Fruit fly (Drosophila melanogaster) whole organism, embryonic: ENCODE results near the gene CG2129.

Experiments used
- Ada2b ChIP-seq: fragments of 200-800 bp; sonication (Bioruptor generic); IDR thresholded peaks from 2 replicates; pipeline ENCODE4 v1.3.6; 2022; ENCODE audit warnings: missing biosample characterization, missing genetic modification characterization
- Atf3 ChIP-seq: fragments of 200-800 bp; sonication (Bioruptor generic); optimal IDR thresholded peaks from 3 replicates; lab custom pipeline; 2016; ENCODE audit warnings: missing biosample characterization, missing genetic modification characterization
- B-H1 ChIP-seq: fragments of 200-800 bp; sonication (Bioruptor generic); IDR thresholded peaks from 3 replicates; pipeline ENCODE4 v1.3.6; 2022; ENCODE audit warnings: missing biosample characterization, missing genetic modification characterization
- CG10209 ChIP-seq: fragments of 200-800 bp; sonication (Bioruptor generic); optimal IDR thresholded peaks from 3 replicates; lab custom pipeline; 2017; ENCODE audit warnings: missing biosample characterization, mild to moderate bottlenecking, missing genetic modification characterization, missing genetic modification reagents
- CG10267 ChIP-seq: fragments of 200-800 bp; sonication (Bioruptor generic); optimal IDR thresholded peaks from 2 replicates; lab custom pipeline; 2018; ENCODE audit warnings: missing biosample characterization, mild to moderate bottlenecking, missing genetic modification characterization, moderate library complexity
- CG10543 ChIP-seq: fragments of 200-800 bp; sonication (Bioruptor generic); optimal IDR thresholded peaks from 3 replicates; lab custom pipeline; 2017; ENCODE audit warnings: missing biosample characterization, mild to moderate bottlenecking, missing genetic modification characterization, moderate library complexity
- CG11247 ChIP-seq: fragments of 200-800 bp; sonication (Bioruptor generic); IDR thresholded peaks from 2 replicates; pipeline ENCODE4 v1.3.6; 2022; ENCODE audit warnings: missing biosample characterization, missing genetic modification characterization
- CG11398 ChIP-seq: fragments of 200-800 bp; sonication (Bioruptor generic); optimal IDR thresholded peaks from 2 replicates; lab custom pipeline; 2016; ENCODE audit warnings: missing biosample characterization, missing genetic modification characterization
- CG11695 ChIP-seq: fragments of 200-800 bp; sonication (Bioruptor generic); IDR thresholded peaks from 3 replicates; pipeline ENCODE4 v1.3.6; 2022; ENCODE audit warnings: missing biosample characterization, missing genetic modification characterization
- CG13287 ChIP-seq: fragments of 200-800 bp; sonication (Bioruptor generic); IDR thresholded peaks from 2 replicates; pipeline ENCODE4 v1.3.6; 2022; ENCODE audit warnings: missing biosample characterization, missing genetic modification characterization; ENCODE audit not compliant: partially characterized antibody
- CG1602 ChIP-seq: fragments of 200-800 bp; sonication (Bioruptor generic); optimal IDR thresholded peaks from 3 replicates; lab custom pipeline; 2016; ENCODE audit warnings: missing biosample characterization, missing genetic modification characterization
- CG1792 ChIP-seq: fragments of 200-800 bp; sonication (Bioruptor generic); optimal IDR thresholded peaks from 2 replicates; lab custom pipeline; 2016; ENCODE audit warnings: missing biosample characterization, missing genetic modification characterization
- CG18599 ChIP-seq: fragments of 200-800 bp; sonication (Bioruptor generic); optimal IDR thresholded peaks from 3 replicates; lab custom pipeline; 2017; ENCODE audit warnings: missing biosample characterization, missing genetic modification characterization, mild to moderate bottlenecking, moderate library complexity, missing genetic modification reagents
- CG2889 ChIP-seq: fragments of 200-800 bp; sonication (Bioruptor generic); IDR thresholded peaks from 3 replicates; pipeline ENCODE4 v1.3.6; 2022; ENCODE audit warnings: missing biosample characterization, missing genetic modification characterization
- CG33557 ChIP-seq: fragments of 200-800 bp; sonication (Bioruptor generic); optimal IDR thresholded peaks from 2 replicates; lab custom pipeline; 2019; ENCODE audit warnings: missing biosample characterization, mild to moderate bottlenecking, missing genetic modification characterization, moderate library complexity
- CG34376 ChIP-seq: fragments of 200-800 bp; sonication (Bioruptor generic); optimal IDR thresholded peaks from 2 replicates; lab custom pipeline; 2018; ENCODE audit warnings: missing biosample characterization, mild to moderate bottlenecking, missing genetic modification characterization
- CG4424 ChIP-seq: fragments of 200-800 bp; sonication (Bioruptor generic); optimal IDR thresholded peaks from 3 replicates; lab custom pipeline; 2016; ENCODE audit warnings: missing biosample characterization, missing genetic modification characterization
- CG6175 ChIP-seq: fragments of 200-800 bp; sonication (Bioruptor generic); IDR thresholded peaks from 3 replicates; pipeline ENCODE4 v1.3.6; 2022; ENCODE audit warnings: missing biosample characterization, missing genetic modification characterization
- CG6254 ChIP-seq: fragments of 200-800 bp; sonication (Bioruptor generic); optimal IDR thresholded peaks from 3 replicates; lab custom pipeline; 2017; ENCODE audit warnings: mild to moderate bottlenecking, missing biosample characterization, missing genetic modification reagents, missing genetic modification characterization
- CG7357 ChIP-seq: fragments of 200-800 bp; sonication (Bioruptor generic); IDR thresholded peaks from 3 replicates; pipeline ENCODE4 v1.3.6; 2022; ENCODE audit warnings: missing biosample characterization, missing genetic modification characterization
- CG8089 ChIP-seq: fragments of 200-800 bp; sonication (Bioruptor generic); optimal IDR thresholded peaks from 3 replicates; lab custom pipeline; 2016; ENCODE audit warnings: missing biosample characterization, missing genetic modification characterization
- CG8388 ChIP-seq: fragments of 200-800 bp; sonication (Bioruptor generic); optimal IDR thresholded peaks from 2 replicates; lab custom pipeline; 2019; ENCODE audit warnings: missing biosample characterization, mild to moderate bottlenecking, missing genetic modification characterization, moderate library complexity
- CG9817 ChIP-seq: fragments of 200-800 bp; sonication (Bioruptor generic); optimal IDR thresholded peaks from 2 replicates; lab custom pipeline; 2018; ENCODE audit warnings: missing biosample characterization, mild to moderate bottlenecking, missing genetic modification characterization, moderate library complexity
- CG9876 ChIP-seq: fragments of 200-800 bp; sonication (Bioruptor generic); optimal IDR thresholded peaks from 2 replicates; lab custom pipeline; 2016; ENCODE audit warnings: missing biosample characterization, missing genetic modification characterization
- Dek ChIP-seq: fragments of 200-800 bp; sonication (Bioruptor generic); optimal IDR thresholded peaks from 3 replicates; lab custom pipeline; 2019; ENCODE audit warnings: missing biosample characterization, mild to moderate bottlenecking, missing genetic modification characterization, moderate library complexity
- HLH54F ChIP-seq: fragments of 200-800 bp; sonication (Bioruptor generic); optimal IDR thresholded peaks from 3 replicates; lab custom pipeline; 2016; ENCODE audit warnings: missing biosample characterization, missing genetic modification characterization
- Hmx ChIP-seq: fragments of 200-800 bp; sonication (Bioruptor generic); optimal IDR thresholded peaks from 2 replicates; lab custom pipeline; 2016; ENCODE audit warnings: missing biosample characterization, missing genetic modification characterization
- Hr3 ChIP-seq: fragments of 200-800 bp; sonication (Bioruptor generic); optimal IDR thresholded peaks from 3 replicates; lab custom pipeline; 2016; ENCODE audit warnings: missing biosample characterization, missing genetic modification characterization
- Max ChIP-seq: fragments of 200-800 bp; sonication (Bioruptor generic); optimal IDR thresholded peaks from 2 replicates; lab custom pipeline; 2016; ENCODE audit warnings: missing biosample characterization, mild to moderate bottlenecking, missing genetic modification characterization
- NC2α ChIP-seq: fragments of 200-800 bp; sonication (Bioruptor generic); optimal IDR thresholded peaks from 2 replicates; lab custom pipeline; 2016; ENCODE audit warnings: missing biosample characterization, missing genetic modification characterization
- Nf-YA ChIP-seq: fragments of 200-800 bp; sonication (Bioruptor generic); IDR thresholded peaks from 2 replicates; pipeline ENCODE4 v1.3.6; 2022; ENCODE audit warnings: missing biosample characterization, missing genetic modification characterization
- Nf-YC ChIP-seq: fragments of 200-800 bp; optimal IDR thresholded peaks from 3 replicates; lab custom pipeline; 2019; ENCODE audit warnings: missing biosample characterization, mild to moderate bottlenecking, missing genetic modification characterization, moderate library complexity
- bowl ChIP-seq: fragments of 200-800 bp; sonication (Bioruptor generic); IDR thresholded peaks from 2 replicates; pipeline ENCODE4 v1.3.6; 2022; ENCODE audit warnings: missing biosample characterization, missing genetic modification characterization
- chif ChIP-seq, 2 experiments: fragments of 200-800 bp; sonication (Bioruptor generic); optimal IDR thresholded peaks; 3 replicates each; lab custom pipeline; 2016; ENCODE audit warnings: missing biosample characterization in 2 of 2, missing genetic modification characterization in 2 of 2
- da ChIP-seq: fragments of 200-800 bp; sonication (Bioruptor generic); optimal IDR thresholded peaks from 2 replicates; lab custom pipeline; 2016; ENCODE audit warnings: missing biosample characterization, missing genetic modification characterization
- dan ChIP-seq: fragments of 200-800 bp; sonication (Bioruptor generic); IDR thresholded peaks from 2 replicates; pipeline ENCODE4 v1.3.6; 2022; ENCODE audit warnings: missing biosample characterization, missing genetic modification characterization
- dm ChIP-seq: fragments of 200-800 bp; sonication (Bioruptor generic); optimal IDR thresholded peaks from 3 replicates; lab custom pipeline; 2016; ENCODE audit warnings: missing biosample characterization, missing genetic modification characterization
- gro ChIP-seq: fragments of 200-800 bp; sonication (Bioruptor generic); optimal IDR thresholded peaks from 2 replicates; lab custom pipeline; 2016; ENCODE audit warnings: missing biosample characterization, missing genetic modification characterization
- gsb ChIP-seq: fragments of 200-800 bp; sonication (Bioruptor generic); IDR thresholded peaks from 2 replicates; pipeline ENCODE4 v1.3.6; 2022; ENCODE audit warnings: missing biosample characterization, missing genetic modification characterization
- hkb ChIP-seq, 2 experiments: fragments of 200-800 bp in 1 of 2; fragments of >200 bp in 1 of 2; sonication (Bioruptor generic) in 1 of 2; IDR thresholded peaks in 1 of 2; optimal IDR thresholded peaks in 1 of 2; 2 replicates each; pipeline versions ENCODE4 v1.3.6 to Lab custom; 2017 to 2022; ENCODE audit warnings: missing biosample characterization in 1 of 2, missing genetic modification characterization in 1 of 2
- jigr1 ChIP-seq: fragments of 200-800 bp; sonication (Bioruptor generic); IDR thresholded peaks from 3 replicates; pipeline ENCODE4 v1.3.6; 2022; ENCODE audit warnings: missing biosample characterization, missing genetic modification characterization
- jumu ChIP-seq: fragments of 200-800 bp; sonication (Bioruptor generic); optimal IDR thresholded peaks from 3 replicates; lab custom pipeline; 2016; ENCODE audit warnings: missing biosample characterization, missing genetic modification characterization
- klu ChIP-seq: fragments of 200-800 bp; sonication (Bioruptor generic); IDR thresholded peaks from 2 replicates; pipeline ENCODE4 v1.3.6; 2022; ENCODE audit warnings: missing biosample characterization, missing genetic modification characterization
- nmo ChIP-seq: fragments of 200-800 bp; sonication (Bioruptor generic); optimal IDR thresholded peaks from 2 replicates; lab custom pipeline; 2018; ENCODE audit warnings: missing biosample characterization, mild to moderate bottlenecking, missing genetic modification characterization, moderate library complexity
- pnt ChIP-seq: fragments of 200-800 bp; sonication (Bioruptor generic); optimal IDR thresholded peaks from 3 replicates; lab custom pipeline; 2016; ENCODE audit warnings: missing biosample characterization, missing genetic modification characterization
- repo ChIP-seq: fragments of 200-800 bp; sonication (Bioruptor generic); optimal IDR thresholded peaks from 2 replicates; lab custom pipeline; 2016; ENCODE audit warnings: missing biosample characterization, missing genetic modification characterization
- ro ChIP-seq: fragments of 200-800 bp; sonication (Bioruptor generic); IDR thresholded peaks from 2 replicates; pipeline ENCODE4 v1.3.6; 2022; ENCODE audit warnings: missing biosample characterization, missing genetic modification characterization
- schlank ChIP-seq: fragments of 200-800 bp; sonication (Bioruptor generic); optimal IDR thresholded peaks from 2 replicates; lab custom pipeline; 2018; ENCODE audit warnings: missing biosample characterization, mild to moderate bottlenecking, missing genetic modification characterization
- slp2 ChIP-seq: fragments of 200-800 bp; sonication (Bioruptor generic); optimal IDR thresholded peaks from 2 replicates; lab custom pipeline; 2016; ENCODE audit warnings: missing biosample characterization, missing genetic modification characterization
- twi ChIP-seq: fragments of 200-800 bp; optimal IDR thresholded peaks from 2 replicates; lab custom pipeline; 2019; ENCODE audit warnings: missing biosample characterization, mild to moderate bottlenecking, missing genetic modification characterization, moderate library complexity
- unpg ChIP-seq: fragments of 200-800 bp; sonication (Bioruptor generic); optimal IDR thresholded peaks from 3 replicates; lab custom pipeline; 2018; ENCODE audit warnings: missing biosample characterization, mild to moderate bottlenecking, missing genetic modification characterization, moderate library complexity

The CG2129 gene

dm6 chrX:8157294-8157693, 11.7 kb downstream of the CG2129 start, which contains the start of the genes Traf6 and GIIIspla2 (continued):
- TF ChIP-seq chif (GFP tag; optimal IDR thresholded peaks at IDR 0.05; lab: Kevin White, UChicago) (peak; percentile 55 to 61), CG6175 (GFP tag; lab: Robert Waterston, UW) (no peak), unpg (no peak), gsb (GFP tag; lab: Robert Waterston, UW) (peak; percentile 57; the same call in 1 of the 2 replicates), Max (GFP tag; lab: Kevin White, UChicago) (peak; percentile 67), CG10209 (peak; percentile 72), CG11247 (GFP tag; lab: Robert Waterston, UW) (peak; percentile 63), hkb (optimal IDR thresholded peaks at IDR 0.05; lab: Kevin White, UChicago) (no peak), hkb (GFP tag; IDR thresholded peaks at IDR 0.05; lab: Robert Waterston, UW) (peak; percentile 71), twi (tag; lab: Kevin White, UChicago) (peak; percentile 63), CG9817 (peak; percentile 88), ro (GFP tag; lab: Robert Waterston, UW) (0 out of 2 replicates have a peak, but pooled peaks have one; percentile 30), CG11695 (GFP tag; lab: Robert Waterston, UW) (peak; percentile 72; the same call in 2 of the 3 replicates), CG13287 (GFP tag; lab: Robert Waterston, UW) (peak; percentile 59), gro (GFP tag; lab: Kevin White, UChicago) (peak; percentile 51), CG4424 (peak; percentile 65), CG10543 (GFP tag; lab: Kevin White, UChicago) (peak; percentile 78), dan (no peak), CG33557 (GFP tag; lab: Kevin White, UChicago) (peak; percentile 57), pnt (GFP tag; lab: Kevin White, UChicago) (peak; percentile 49), CG1602 (peak; percentile 57), B-H1 (GFP tag; lab: Robert Waterston, UW) (peak; percentile 59), schlank (tag; lab: Kevin White, UChicago) (peak; percentile 56), CG9876 (GFP tag; lab: Kevin White, UChicago) (peak; percentile 13), bowl (GFP tag; lab: Robert Waterston, UW) (peak; percentile 53; the same call in 1 of the 2 replicates), Nf-YA (GFP tag; lab: Robert Waterston, UW) (0 out of 2 replicates have a peak, but pooled peaks have one; percentile 17), CG10267 (peak; percentile 95), Atf3 (peak; percentile 60), Ada2b (GFP tag; lab: Robert Waterston, UW) (peak; percentile 65), CG6254 (GFP tag; lab: Kevin White, UChicago) (peak; percentile 43), CG18599 (GFP tag; lab: Kevin White, UChicago) (peak; percentile 84), Nf-YC (tag; lab: Kevin White, UChicago) (peak; percentile 73), jumu (peak; percentile 74), CG8388 (GFP tag; lab: Kevin White, UChicago) (peak; percentile 79), CG8089 (GFP tag; lab: Kevin White, UChicago) (peak; percentile 53), klu (peak; percentile 79), Hmx (GFP tag; lab: Kevin White, UChicago) (no peak), CG7357 (GFP tag; lab: Robert Waterston, UW) (peak; percentile 100), CG2889 (0 out of 3 replicates have a peak, but pooled peaks have one; percentile 42), jigr1 (GFP tag; lab: Robert Waterston, UW) (no peak), dm (peak; percentile 77), CG11398 (GFP tag; lab: Kevin White, UChicago) (peak; percentile 47), CG1792 (peak; percentile 70), repo (GFP tag; lab: Kevin White, UChicago) (peak; percentile 15), CG34376 (GFP tag; lab: Kevin White, UChicago) (peak; percentile 42), Hr3 (GFP tag; lab: Kevin White, UChicago) (peak; percentile 78), NC2α (GFP tag; lab: Kevin White, UChicago) (no peak), HLH54F (peak; percentile 78), da (peak; percentile 34), slp2 (GFP tag; lab: Kevin White, UChicago) (peak; percentile 25), nmo (GFP tag; lab: Kevin White, UChicago) (peak; percentile 83), Dek (tag; lab: Kevin White, UChicago) (peak; percentile 67)
